Worm (Caenorhabditis elegans): ENCODE measurements around the gene asm-2.

The asm-2 gene

DNA sequence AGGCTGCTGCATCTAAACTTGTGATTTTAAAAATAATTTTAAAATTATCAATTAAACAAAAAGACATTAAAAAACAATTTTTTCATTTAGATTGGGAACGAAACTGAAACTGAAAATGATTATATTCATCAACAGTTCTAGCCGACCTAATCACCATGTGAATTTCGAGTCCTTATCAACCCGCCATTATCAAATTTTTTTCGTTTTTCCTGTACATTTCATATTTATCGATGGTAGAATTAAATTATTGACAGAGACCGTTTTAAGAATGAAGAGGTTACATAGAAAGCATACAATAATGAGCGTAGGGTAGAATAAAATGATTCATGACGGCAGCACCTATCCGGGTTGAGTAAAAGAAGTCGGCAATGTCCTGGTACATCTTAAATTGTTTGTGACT, at the start of gene asm-2:
TSS of gene asm-2 (minus strand) at position 12 of the 400 bp plus-strand sequence.
- no peak for TF ChIP-seq nfyb-1 (GFP tag; IDR thresholded peaks at IDR 0.05)
- TF ChIP-seq nhr-80 (tag; optimal IDR thresholded peaks at IDR 0.05): peak; percentile 83

DNA sequence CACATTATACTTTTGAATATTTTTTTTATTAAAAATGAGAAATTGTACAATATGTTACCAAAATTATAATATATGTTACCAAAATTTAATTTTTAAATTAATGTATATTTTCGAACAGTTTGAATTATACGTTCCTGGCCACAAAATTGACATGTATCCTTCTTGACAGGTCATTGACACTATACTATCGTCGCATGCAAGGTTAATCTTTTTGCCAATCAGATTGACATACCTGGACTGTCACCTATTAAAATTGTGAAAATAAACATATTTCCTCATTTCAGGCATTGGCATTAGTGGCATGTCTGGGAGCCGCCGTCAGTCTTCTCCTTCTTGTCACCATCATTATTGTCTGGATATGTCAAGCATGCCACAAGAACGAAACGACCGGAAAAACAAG, 46.0 kb upstream of the asm-2 start:
- no peak for TF ChIP-seq lin-35 (GFP tag; optimal IDR thresholded peaks at IDR 0.05)
- TF ChIP-seq let-607 (tag; optimal IDR thresholded peaks at IDR 0.05): peak in 1 of 2 experiments; percentile 39
- peak; percentile 55 for TF ChIP-seq nhr-80 (tag; optimal IDR thresholded peaks at IDR 0.05)

DNA sequence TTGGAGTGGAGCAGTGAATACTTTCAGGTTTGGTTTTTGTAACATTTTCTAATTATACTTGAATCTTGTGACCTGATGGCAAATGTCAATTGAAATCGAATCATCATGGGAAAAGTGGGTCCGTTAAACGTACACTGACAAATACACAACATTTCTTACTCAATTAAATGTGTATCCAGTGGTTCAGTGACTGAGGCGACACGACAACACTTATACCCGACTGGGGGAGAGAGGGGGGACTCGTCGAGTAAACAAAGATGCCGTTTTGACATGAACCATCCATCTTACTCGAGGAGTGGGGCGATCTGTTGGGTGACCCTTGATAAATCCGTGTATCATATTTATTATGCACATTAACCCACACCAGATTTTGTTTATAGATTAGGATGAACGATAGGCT, 44.8 kb upstream of the asm-2 start:
- TF ChIP-seq sdz-38 (tag; optimal IDR thresholded peaks at IDR 0.05): no peak
- TF ChIP-seq B0035.1 (tag; optimal IDR thresholded peaks at IDR 0.05): no peak
- no peak for TF ChIP-seq attf-5 (GFP tag; optimal IDR thresholded peaks at IDR 0.05)
- no peak for TF ChIP-seq somi-1 (GFP tag; optimal IDR thresholded peaks at IDR 0.05)
- TF ChIP-seq cebp-2 (GFP tag; IDR thresholded peaks at IDR 0.05): no peak
- TF ChIP-seq xnd-1 (tag; optimal IDR thresholded peaks at IDR 0.05): no peak
- no peak for TF ChIP-seq mel-28 (tag; optimal IDR thresholded peaks at IDR 0.05; ENCODE audit: borderline replicate concordance)
- no peak for TF ChIP-seq F55B11.4 (tag; optimal IDR thresholded peaks at IDR 0.05; ENCODE audit: borderline replicate concordance, insufficient read depth)
- no peak for TF ChIP-seq K11D2.4 (GFP tag; IDR thresholded peaks at IDR 0.05)
- TF ChIP-seq egl-44 (GFP tag; IDR thresholded peaks at IDR 0.05): no peak
- no peak for TF ChIP-seq ccch-3 (GFP tag; optimal IDR thresholded peaks at IDR 0.05)
- TF ChIP-seq efl-1 (GFP tag; optimal IDR thresholded peaks at IDR 0.05): no peak
- TF ChIP-seq lin-54 (GFP tag; optimal IDR thresholded peaks at IDR 0.05): no peak
- no peak for TF ChIP-seq F10E7.11 (tag; optimal IDR thresholded peaks at IDR 0.05)
- no peak for TF ChIP-seq madf-3 (GFP tag; IDR thresholded peaks at IDR 0.05)
- TF ChIP-seq lin-40 (tag; optimal IDR thresholded peaks at IDR 0.05): no peak
- TF ChIP-seq hmg-1.2 (GFP tag; IDR thresholded peaks at IDR 0.05): no peak

ce11 chrX:11368417-11368816, 44.4 kb upstream of the asm-2 start, which contains the start of gene ttyh-1:
Gene ttyh-1 (plus strand): TSS chrX:11368717.
- TF ChIP-seq B0019.2 (GFP tag; conservative IDR thresholded peaks at IDR 0.05): no peak
- TF ChIP-seq lin-35 (GFP tag; optimal IDR thresholded peaks at IDR 0.05): no peak
- no peak for TF ChIP-seq aptf-2 (GFP tag; conservative IDR thresholded peaks at IDR 0.05)
- no peak for TF ChIP-seq pbrm-1 (GFP tag; IDR thresholded peaks at IDR 0.05)
- TF ChIP-seq rpc-1 (optimal IDR thresholded peaks at IDR 0.05): no peak
- TF ChIP-seq rpc-1 (tag; optimal IDR thresholded peaks at IDR 0.05): no peak
- no peak for TF ChIP-seq lin-40 (tag; optimal IDR thresholded peaks at IDR 0.05)
- TF ChIP-seq attf-3 (GFP tag; conservative IDR thresholded peaks at IDR 0.05): no peak

- TF ChIP-seq C17E4.6 (GFP tag; IDR thresholded peaks at IDR 0.05) (no peak), ztf-22 (GFP tag; optimal IDR thresholded peaks at IDR 0.05) (no peak), lag-1 (GFP tag; IDR thresholded peaks at IDR 0.05) (no peak), akir-1 (GFP tag; optimal IDR thresholded peaks at IDR 0.05) (no peak), ztf-26 (tag; optimal IDR thresholded peaks at IDR 0.05) (no peak), madf-8 (GFP tag; conservative IDR thresholded peaks at IDR 0.05) (no peak), F57A8.1 (GFP tag; optimal IDR thresholded peaks at IDR 0.05) (no peak), K11D2.4 (GFP tag; IDR thresholded peaks at IDR 0.05) (no peak), Y56A3A.18 (GFP tag; IDR thresholded peaks at IDR 0.05) (no peak)
Observed at ce11 chrX:11367640-11368039, 43.6 kb upstream of the asm-2 start.

Data from whole organism, young adult.